Worm (Caenorhabditis elegans) whole organism, L1 larva: ENCODE data around the gene T10D4.1.
"Not testable (repeated sequence)": the region's sequence is repeated elsewhere in the genome, so short reads cannot be mapped to it uniquely, and the experiment has no call there.

Experiments used
- C16A3.4 ChIP-seq: fragments of 150-350 bp; optimal IDR thresholded peaks from 2 replicates; lab custom pipeline; 2014; ENCODE audit warnings: missing biosample characterization, missing genetic modification characterization
- Y116A8C.19 ChIP-seq: sonication (generic microtip); optimal IDR thresholded peaks from 2 replicates; lab custom pipeline; 2016; ENCODE audit warnings: missing compliant biosample characterization, missing genetic modification characterization, borderline replicate concordance
- aha-1 ChIP-seq: fragments of 150-350 bp; optimal IDR thresholded peaks from 2 replicates; lab custom pipeline; 2014; ENCODE audit warnings: missing biosample characterization, missing genetic modification characterization
- ama-1 ChIP-seq: fragments of 150-350 bp; optimal IDR thresholded peaks from 2 replicates; lab custom pipeline; 2014
- ceh-90 ChIP-seq: sonication (generic microtip); optimal IDR thresholded peaks from 2 replicates; lab custom pipeline; 2016; ENCODE audit warnings: missing genetic modification characterization, missing compliant biosample characterization
- ces-1 ChIP-seq: fragments of 150-350 bp; optimal IDR thresholded peaks from 2 replicates; lab custom pipeline; 2014; ENCODE audit warnings: missing biosample characterization, missing genetic modification reagents, missing genetic modification characterization
- efl-1 ChIP-seq, 4 experiments: fragments of 150-350 bp; optimal IDR thresholded peaks in 3 of 4; peaks in 1 of 4; 1 replicate in 1 of 4; 2 replicates in 3 of 4; lab custom pipeline; 2014; ENCODE audit warnings: missing biosample characterization in 2 of 4, missing genetic modification characterization in 2 of 4, missing genetic modification reagents in 2 of 4
- efl-3 ChIP-seq: fragments of 200-800 bp; sonication (Bioruptor generic); optimal IDR thresholded peaks from 2 replicates; lab custom pipeline; 2018; ENCODE audit warnings: mild to moderate bottlenecking, missing genetic modification characterization, missing compliant biosample characterization
- egl-13 ChIP-seq: sonication (generic microtip); optimal IDR thresholded peaks from 2 replicates; lab custom pipeline; 2016; ENCODE audit warnings: missing genotype, missing genetic modification reagents, missing genetic modification characterization, missing compliant biosample characterization
- ets-5 ChIP-seq: fragments of 200-800 bp; sonication (Bioruptor generic); IDR thresholded peaks from 2 replicates; pipeline ENCODE4 v1.3.6; 2022; ENCODE audit warnings: missing genetic modification characterization, missing compliant biosample characterization
- fkh-8 ChIP-seq: sonication (generic microtip); optimal IDR thresholded peaks from 2 replicates; lab custom pipeline; 2016; ENCODE audit warnings: mild to moderate bottlenecking, missing genetic modification characterization, missing compliant biosample characterization
- grh-1 ChIP-seq: fragments of 200-800 bp; sonication (Bioruptor generic); IDR thresholded peaks from 2 replicates; pipeline ENCODE4 v1.3.6; 2022; ENCODE audit warnings: missing genetic modification reagents, missing genetic modification characterization, missing compliant biosample characterization
- hlh-4 ChIP-seq: sonication (generic microtip); optimal IDR thresholded peaks from 2 replicates; lab custom pipeline; 2016; ENCODE audit warnings: mild to moderate bottlenecking, missing genetic modification characterization, missing compliant biosample characterization
- irx-1 ChIP-seq: sonication (generic microtip); optimal IDR thresholded peaks from 2 replicates; lab custom pipeline; 2016; ENCODE audit warnings: missing genetic modification characterization, missing compliant biosample characterization
- isw-1 ChIP-seq: fragments of 200-800 bp; sonication (Bioruptor generic); IDR thresholded peaks from 2 replicates; pipeline ENCODE4 v1.3.6; 2022; ENCODE audit warnings: missing genetic modification characterization, missing compliant biosample characterization
- jun-1 ChIP-seq: fragments of 150-350 bp; optimal IDR thresholded peaks from 2 replicates; lab custom pipeline; 2014; ENCODE audit warnings: missing biosample characterization, missing genetic modification reagents, missing genetic modification characterization
- lin-35 ChIP-seq, 2 experiments: fragments of 150-350 bp; optimal IDR thresholded peaks; 2 replicates each; lab custom pipeline; 2014; ENCODE audit warnings: missing biosample characterization in 2 of 2, missing genetic modification characterization in 2 of 2, missing genetic modification reagents in 2 of 2
- mdl-1 ChIP-seq, 2 experiments: fragments of 150-350 bp; optimal IDR thresholded peaks; 2 replicates each; lab custom pipeline; 2014 to 2017; ENCODE audit warnings: missing biosample characterization in 2 of 2, missing genetic modification characterization in 2 of 2, inconsistent platforms in 1 of 2
- mef-2 ChIP-seq: fragments of 150-350 bp; optimal IDR thresholded peaks from 2 replicates; lab custom pipeline; 2014; ENCODE audit warnings: missing biosample characterization, missing genetic modification characterization
- nhr-71 ChIP-seq: sonication (generic microtip); optimal IDR thresholded peaks from 2 replicates; lab custom pipeline; 2016; ENCODE audit warnings: mild to moderate bottlenecking, missing genetic modification characterization, moderate library complexity, missing compliant biosample characterization
- nhr-84 ChIP-seq: sonication (generic microtip); optimal IDR thresholded peaks from 2 replicates; lab custom pipeline; 2017; ENCODE audit warnings: missing biosample characterization, missing genetic modification characterization
- nhr-85 ChIP-seq: sonication (generic microtip); peaks from one replicate; lab custom pipeline; 2016; ENCODE audit warnings: missing genetic modification characterization, inconsistent platforms, missing compliant biosample characterization
- pag-3 ChIP-seq: sonication (generic microtip); optimal IDR thresholded peaks from 2 replicates; lab custom pipeline; 2017; ENCODE audit warnings: missing genetic modification characterization, mild to moderate bottlenecking, missing compliant biosample characterization, antibody characterized with exemption, borderline replicate concordance; ENCODE audit not compliant: insufficient read depth
- pax-3 ChIP-seq: fragments of 200-800 bp; sonication (Bioruptor generic); optimal IDR thresholded peaks from 2 replicates; lab custom pipeline; 2018; ENCODE audit warnings: mild to moderate bottlenecking, missing genetic modification characterization, moderate library complexity, missing compliant biosample characterization
- skn-1 ChIP-seq: fragments of 150-350 bp; optimal IDR thresholded peaks from 2 replicates; lab custom pipeline; 2014; ENCODE audit warnings: missing biosample characterization, missing genetic modification characterization
- snu-23 ChIP-seq: sonication (generic microtip); optimal IDR thresholded peaks from 2 replicates; lab custom pipeline; 2016; ENCODE audit warnings: missing genetic modification characterization, missing compliant biosample characterization
- swsn-7 ChIP-seq: sonication (generic microtip); optimal IDR thresholded peaks from 2 replicates; lab custom pipeline; 2016; ENCODE audit warnings: missing genetic modification characterization, missing compliant biosample characterization
- unc-130 ChIP-seq: fragments of 150-350 bp; optimal IDR thresholded peaks from 2 replicates; lab custom pipeline; 2017; ENCODE audit warnings: missing biosample characterization, missing genetic modification characterization, inconsistent platforms
- unc-62 ChIP-seq: fragments of 150-350 bp; optimal IDR thresholded peaks from 2 replicates; lab custom pipeline; 2014; ENCODE audit warnings: missing biosample characterization, missing genetic modification reagents, missing genetic modification characterization
- xbp-1 ChIP-seq: sonication (generic microtip); optimal IDR thresholded peaks from 2 replicates; lab custom pipeline; 2016; ENCODE audit warnings: missing genetic modification characterization, missing compliant biosample characterization
- zip-4 ChIP-seq: fragments of 200-800 bp; sonication (Bioruptor generic); optimal IDR thresholded peaks from 2 replicates; lab custom pipeline; 2018; ENCODE audit warnings: mild to moderate bottlenecking, missing genetic modification characterization, moderate library complexity, missing compliant biosample characterization
- ztf-11 ChIP-seq, 2 experiments: sonication (generic microtip); optimal IDR thresholded peaks; 2 replicates each; lab custom pipeline; 2016 to 2017; ENCODE audit warnings: missing genetic modification characterization in 2 of 2, missing biosample characterization in 1 of 2, missing compliant biosample characterization in 1 of 2
- ztf-4 ChIP-seq: fragments of 150-350 bp; optimal IDR thresholded peaks from 2 replicates; lab custom pipeline; 2014; ENCODE audit warnings: missing biosample characterization, missing genetic modification characterization

T10D4.1 gene

DNA sequence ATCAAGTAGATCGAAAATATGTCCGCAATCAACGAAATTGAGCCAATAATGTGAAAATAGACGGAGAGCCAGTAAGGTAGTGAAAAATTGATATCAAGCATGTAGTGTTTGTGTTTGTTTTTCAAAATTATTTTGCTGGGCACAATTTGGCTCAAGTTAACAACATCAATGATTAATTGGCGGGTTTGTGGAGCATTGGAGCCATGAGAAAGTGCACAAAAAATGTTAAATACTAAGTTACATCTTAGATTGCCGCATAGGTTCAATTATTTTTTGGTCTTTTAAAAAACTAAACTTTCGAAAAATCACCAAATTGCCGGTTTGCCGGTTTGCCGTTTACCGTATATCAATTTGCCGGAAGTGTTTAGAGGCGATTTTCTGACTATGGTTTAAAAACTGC lies 12.1 kb upstream of the T10D4.1 start, which contains the start of gene sri-54:
TSS of gene sri-54 (minus strand) at position 101 of the 400 bp plus-strand sequence.
- TF ChIP-seq jun-1 (tag; lab: Kevin White, UChicago) = no peak

DNA sequence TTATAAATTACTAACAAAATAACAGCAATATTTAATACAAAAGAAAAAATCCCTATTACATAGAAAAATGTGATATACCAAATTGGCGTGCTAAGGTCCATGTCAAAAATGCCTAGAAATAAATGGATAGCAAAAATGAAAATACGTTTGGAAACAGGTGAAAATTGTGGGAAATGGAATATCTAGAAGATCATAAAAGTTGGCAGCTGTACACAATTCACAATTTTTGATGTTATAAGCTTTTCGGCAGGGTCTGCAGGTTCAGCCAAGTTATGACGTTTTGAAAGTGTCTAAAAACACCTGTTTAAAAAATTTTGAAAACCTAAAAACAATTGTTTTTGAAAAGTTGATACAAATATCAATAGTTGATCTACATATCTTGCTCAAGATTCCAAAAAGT lies 7.1 kb upstream of the T10D4.1 start, which contains the start of gene sri-42:
TSS of gene sri-42 (minus strand) at position 101 of the 400 bp plus-strand sequence.
- TF ChIP-seq mdl-1 (tag; optimal IDR thresholded peaks at IDR 0.05; lab: Kevin White, UChicago); efl-1 (optimal IDR thresholded peaks at IDR 0.05; lab: Kevin White, UChicago); efl-1 (GFP tag; optimal IDR thresholded peaks at IDR 0.05 in 1 of 2; lab: Kevin White, UChicago); snu-23 (GFP tag; lab: Kevin White, UChicago): not testable (repeated sequence)

DNA sequence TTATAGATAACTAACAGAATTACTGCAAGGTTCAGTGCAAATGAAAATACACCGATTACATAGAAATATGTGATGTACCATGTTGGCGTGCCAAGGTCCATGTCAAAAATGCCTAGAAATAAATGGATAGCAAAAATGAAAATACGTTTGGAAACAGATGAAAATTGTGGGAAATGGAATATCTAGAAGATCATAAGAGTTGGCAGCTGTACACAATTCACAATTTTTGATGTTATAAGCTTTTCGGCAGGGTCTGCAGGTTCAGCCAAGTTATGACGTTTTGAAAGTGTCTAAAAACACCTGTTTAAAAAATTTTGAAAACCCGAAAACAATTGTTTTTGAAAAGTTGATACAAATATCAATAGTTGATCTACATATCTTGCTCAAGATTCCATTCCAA lies 5.4 kb upstream of the T10D4.1 start, which contains the start of gene sri-43:
TSS of gene sri-43 (minus strand) at position 101 of the 400 bp plus-strand sequence.
- TF ChIP-seq nhr-85 (tag; lab: Kevin White, UChicago); aha-1; ama-1 (lab: Kevin White, UChicago): not testable (repeated sequence)

DNA sequence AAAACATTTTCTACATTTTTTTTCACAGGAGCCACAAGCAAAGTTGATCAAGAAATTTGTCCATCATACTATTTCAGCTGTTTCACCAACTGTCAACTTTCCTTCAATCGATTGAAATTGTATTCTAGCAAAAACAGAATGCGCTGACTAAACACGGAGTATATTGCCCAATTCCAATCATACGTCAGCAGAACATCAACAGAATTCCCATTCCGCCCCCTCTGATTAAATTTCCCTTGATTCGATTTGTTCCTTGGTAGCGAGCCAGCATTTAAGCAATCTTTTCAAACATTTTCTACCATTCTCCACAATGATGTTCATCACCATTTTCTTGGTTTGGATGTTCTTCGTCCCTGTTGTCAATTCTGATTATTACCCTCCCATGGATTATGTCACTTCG lies 4.1 kb upstream of the T10D4.1 start, which contains the start of gene T10D4.15:
TSS of gene T10D4.15 (plus strand) at position 301 of the 400 bp plus-strand sequence.
- TF ChIP-seq isw-1 (GFP tag; lab: Robert Waterston, UW) (no peak), zip-4 (no peak), xbp-1 (no peak), hlh-4 (tag; lab: Kevin White, UChicago) (no peak), grh-1 (GFP tag; lab: Robert Waterston, UW) (no peak), ama-1 (lab: Kevin White, UChicago) (no peak), ztf-4 (no peak), unc-62 (no peak), ets-5 (no peak), skn-1 (tag; lab: Kevin White, UChicago) (no peak), fkh-8 (tag; lab: Kevin White, UChicago) (no peak), pax-3 (tag; lab: Kevin White, UChicago) (no peak), swsn-7 (tag; lab: Kevin White, UChicago) (no peak)

DNA sequence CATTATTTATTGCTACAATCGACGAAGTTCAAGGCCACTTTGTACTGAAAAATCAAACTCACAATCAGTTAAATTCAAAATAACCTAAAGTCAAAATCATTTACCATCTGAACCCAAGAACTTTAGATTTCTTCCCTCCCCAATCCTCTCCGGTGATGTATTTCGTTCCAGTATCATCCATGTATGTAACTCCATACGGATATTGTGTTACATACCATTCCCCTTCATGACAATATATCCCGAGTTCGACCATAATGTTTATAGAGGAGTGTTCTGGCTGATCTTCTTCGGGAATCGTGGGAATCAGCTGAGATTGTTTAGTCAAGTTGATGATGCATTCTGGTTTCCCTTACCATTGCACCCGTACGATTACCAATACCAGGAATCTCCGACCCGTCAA lies 1.5 kb upstream of the T10D4.1 start:
- TF ChIP-seq ceh-90 (tag; lab: Kevin White, UChicago) = no peak
- TF ChIP-seq ztf-11 (tag; optimal IDR thresholded peaks at IDR 0.05; lab: Kevin White, UChicago) = no peak
- no peak for TF ChIP-seq egl-13 (tag; lab: Kevin White, UChicago)
- no peak for TF ChIP-seq nhr-71 (tag; lab: Kevin White, UChicago)
- TF ChIP-seq irx-1 (tag; lab: Kevin White, UChicago) = no peak
- no peak for TF ChIP-seq ces-1
- no peak for TF ChIP-seq unc-130 (tag; lab: Kevin White, UChicago)
- TF ChIP-seq nhr-84 (tag; lab: Kevin White, UChicago) = no peak
- TF ChIP-seq, all 84 proteins: peak for 0

DNA sequence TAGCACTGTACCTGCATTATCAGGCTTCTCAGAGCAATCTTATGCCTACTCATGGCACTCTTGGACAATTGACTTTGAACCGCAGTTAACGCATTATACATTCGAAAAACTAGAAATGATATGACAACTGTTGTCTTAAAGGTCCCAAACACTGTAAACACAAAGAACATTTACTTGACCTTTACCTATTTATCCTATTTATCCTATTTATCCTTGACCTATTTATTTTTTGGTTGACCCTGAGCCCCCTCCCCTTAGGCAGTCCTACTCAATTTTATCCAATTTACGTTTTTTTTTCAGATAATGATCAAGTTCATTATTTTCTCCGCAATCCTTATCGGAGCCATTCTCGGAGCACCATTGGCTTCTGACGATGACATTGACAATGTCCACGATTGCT lies 1.7 kb downstream of the T10D4.1 start, which contains the start of the genes T10D4.14 and T10D4.19:
TSS of gene T10D4.14 (minus strand) at position 101 of the 400 bp plus-strand sequence.
TSS of gene T10D4.19 (plus strand) at position 304 of the 400 bp plus-strand sequence.
- TF ChIP-seq mef-2 (tag; lab: Kevin White, UChicago) (no peak), nhr-85 (tag; lab: Kevin White, UChicago) (no peak), pag-3 (tag; lab: Kevin White, UChicago) (no peak), C16A3.4 (no peak), nhr-71 (tag; lab: Kevin White, UChicago) (no peak), lin-35 (GFP tag; optimal IDR thresholded peaks at IDR 0.05; lab: Kevin White, UChicago) (no peak), pax-3 (tag; lab: Kevin White, UChicago) (no peak), efl-3 (no peak), Y116A8C.19 (no peak)
